Worm (Caenorhabditis elegans): ENCODE data around the gene lrr-1.

DNA sequence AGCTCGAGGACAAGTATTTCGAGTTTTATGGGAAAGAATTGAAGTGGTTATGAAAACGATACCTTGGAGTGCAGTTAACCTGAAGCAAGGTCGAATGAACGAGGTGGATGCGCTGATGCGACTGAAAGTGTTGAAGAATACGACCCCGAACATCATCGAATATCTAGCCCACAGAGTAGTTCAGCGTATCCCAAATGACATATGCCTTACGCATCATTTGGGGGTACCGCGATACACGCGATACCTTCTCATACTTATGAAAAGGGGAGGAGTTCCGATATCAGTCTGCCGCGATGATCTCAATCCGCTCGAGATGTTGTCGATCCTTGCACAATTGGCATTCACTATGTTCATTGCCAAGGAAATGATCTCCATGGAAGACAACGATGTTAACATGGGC is 46.4 kb downstream of the lrr-1 start, which contains the start of gene T27F7.12:
- no peak for TF ChIP-seq aha-1 (tag)
- TF ChIP-seq ztf-11 (tag; optimal IDR thresholded peaks at IDR 0.05): no peak
- TF ChIP-seq hif-1 (tag; optimal IDR thresholded peaks at IDR 0.05): no peak
- no peak for TF ChIP-seq nhr-77 (tag; optimal IDR thresholded peaks at IDR 0.05)
- no peak for TF ChIP-seq lir-3 (tag; optimal IDR thresholded peaks at IDR 0.05)
- no peak for TF ChIP-seq nhr-10 (tag; optimal IDR thresholded peaks at IDR 0.05)
- no peak for TF ChIP-seq mxl-2 (GFP tag; conservative IDR thresholded peaks at IDR 0.05)
- TF ChIP-seq daf-8 (GFP tag; IDR thresholded peaks at IDR 0.05): no peak
- no peak for TF ChIP-seq zfp-3 (GFP tag; conservative IDR thresholded peaks at IDR 0.05)
- no peak for TF ChIP-seq nhr-28 (tag; optimal IDR thresholded peaks at IDR 0.05)
- TF ChIP-seq ceh-82 (tag; optimal IDR thresholded peaks at IDR 0.05): no peak
- no peak for TF ChIP-seq nhr-42 (GFP tag; IDR thresholded peaks at IDR 0.05)
- no peak for TF ChIP-seq fos-1 (tag; optimal IDR thresholded peaks at IDR 0.05)
